Worm (Caenorhabditis elegans) whole organism, L1 larva: ENCODE measurements around the gene thoc-7.

Source experiments
- C16A3.4 ChIP-seq: fragments of 150-350 bp; optimal IDR thresholded peaks from 2 replicates; lab custom pipeline; 2014; ENCODE audit warnings: missing biosample characterization, missing genetic modification characterization
- Y116A8C.19 ChIP-seq: sonication (generic microtip); optimal IDR thresholded peaks from 2 replicates; lab custom pipeline; 2016; ENCODE audit warnings: missing compliant biosample characterization, missing genetic modification characterization, borderline replicate concordance
- aha-1 ChIP-seq: fragments of 150-350 bp; optimal IDR thresholded peaks from 2 replicates; lab custom pipeline; 2014; ENCODE audit warnings: missing biosample characterization, missing genetic modification characterization
- aly-2 ChIP-seq: fragments of 150-350 bp; optimal IDR thresholded peaks from 2 replicates; lab custom pipeline; 2014; ENCODE audit warnings: missing biosample characterization, missing genetic modification characterization
- ceh-63 ChIP-seq: fragments of 200-800 bp; sonication (Bioruptor generic); optimal IDR thresholded peaks from 2 replicates; lab custom pipeline; 2018; ENCODE audit warnings: mild to moderate bottlenecking, missing genetic modification characterization, missing compliant biosample characterization
- ceh-82 ChIP-seq, 3 experiments: fragments of 150-350 bp in 1 of 3; sonication (generic microtip) in 2 of 3; optimal IDR thresholded peaks; 2 replicates each; lab custom pipeline; 2014 to 2017; ENCODE audit warnings: missing biosample characterization in 3 of 3, missing genetic modification characterization in 3 of 3
- ceh-90 ChIP-seq: sonication (generic microtip); optimal IDR thresholded peaks from 2 replicates; lab custom pipeline; 2016; ENCODE audit warnings: missing genetic modification characterization, missing compliant biosample characterization
- efl-1 ChIP-seq, 4 experiments: fragments of 150-350 bp; optimal IDR thresholded peaks in 3 of 4; peaks in 1 of 4; 1 replicate in 1 of 4; 2 replicates in 3 of 4; lab custom pipeline; 2014; ENCODE audit warnings: missing biosample characterization in 2 of 4, missing genetic modification characterization in 2 of 4, missing genetic modification reagents in 2 of 4
- egl-27 ChIP-seq, 2 experiments: fragments of 150-350 bp in 1 of 2; sonication (generic microtip); optimal IDR thresholded peaks; 3 replicates each; lab custom pipeline; 2017 to 2018; ENCODE audit warnings: missing biosample characterization in 2 of 2, missing genetic modification characterization in 2 of 2, missing genetic modification reagents in 2 of 2
- elt-2 ChIP-seq: sonication (generic microtip); optimal IDR thresholded peaks from 2 replicates; lab custom pipeline; 2016; ENCODE audit warnings: missing genetic modification characterization, mild to moderate bottlenecking, inconsistent platforms, missing compliant biosample characterization, missing genetic modification reagents
- elt-3 ChIP-seq, 6 experiments: fragments of 150-350 bp in 1 of 6; sonication (generic microtip); optimal IDR thresholded peaks; 2 replicates each; lab custom pipeline; 2017 to 2018; ENCODE audit warnings: missing biosample characterization in 6 of 6, missing genetic modification characterization in 6 of 6, inconsistent platforms in 1 of 6
- ets-5 ChIP-seq: fragments of 200-800 bp; sonication (Bioruptor generic); IDR thresholded peaks from 2 replicates; pipeline ENCODE4 v1.3.6; 2022; ENCODE audit warnings: missing genetic modification characterization, missing compliant biosample characterization
- fkh-4 ChIP-seq: sonication (generic microtip); optimal IDR thresholded peaks from 2 replicates; lab custom pipeline; 2016; ENCODE audit warnings: missing compliant biosample characterization, missing genetic modification characterization, borderline replicate concordance
- fkh-8 ChIP-seq: sonication (generic microtip); optimal IDR thresholded peaks from 2 replicates; lab custom pipeline; 2016; ENCODE audit warnings: mild to moderate bottlenecking, missing genetic modification characterization, missing compliant biosample characterization
- fos-1 ChIP-seq: fragments of 150-350 bp; optimal IDR thresholded peaks from 2 replicates; lab custom pipeline; 2014; ENCODE audit warnings: missing biosample characterization, missing genetic modification characterization
- grh-1 ChIP-seq: fragments of 200-800 bp; sonication (Bioruptor generic); IDR thresholded peaks from 2 replicates; pipeline ENCODE4 v1.3.6; 2022; ENCODE audit warnings: missing genetic modification reagents, missing genetic modification characterization, missing compliant biosample characterization
- hlh-17 ChIP-seq: fragments of 200-800 bp; sonication (Bioruptor generic); optimal IDR thresholded peaks from 2 replicates; lab custom pipeline; 2018; ENCODE audit warnings: missing genetic modification characterization, mild to moderate bottlenecking, missing compliant biosample characterization, moderate library complexity, borderline replicate concordance
- isw-1 ChIP-seq: fragments of 200-800 bp; sonication (Bioruptor generic); IDR thresholded peaks from 2 replicates; pipeline ENCODE4 v1.3.6; 2022; ENCODE audit warnings: missing genetic modification characterization, missing compliant biosample characterization
- jun-1 ChIP-seq: fragments of 150-350 bp; optimal IDR thresholded peaks from 2 replicates; lab custom pipeline; 2014; ENCODE audit warnings: missing biosample characterization, missing genetic modification reagents, missing genetic modification characterization
- lin-14 ChIP-seq: fragments of 200-800 bp; sonication (Bioruptor generic); optimal IDR thresholded peaks from 2 replicates; lab custom pipeline; 2018; ENCODE audit warnings: mild to moderate bottlenecking, missing genetic modification characterization, moderate library complexity, missing compliant biosample characterization
- lin-15B ChIP-seq: fragments of 150-350 bp; sonication (generic microtip); optimal IDR thresholded peaks from 3 replicates; lab custom pipeline; 2014; ENCODE audit warnings: missing biosample characterization, missing genetic modification characterization
- lin-35 ChIP-seq, 2 experiments: fragments of 150-350 bp; optimal IDR thresholded peaks; 2 replicates each; lab custom pipeline; 2014; ENCODE audit warnings: missing biosample characterization in 2 of 2, missing genetic modification characterization in 2 of 2, missing genetic modification reagents in 2 of 2
- lin-39 ChIP-seq: fragments of 150-350 bp; optimal IDR thresholded peaks from 2 replicates; lab custom pipeline; 2014; ENCODE audit warnings: missing biosample characterization, missing genetic modification reagents, missing genetic modification characterization
- lsy-2 ChIP-seq, 2 experiments: fragments of 150-350 bp; optimal IDR thresholded peaks; 2 replicates each; lab custom pipeline; 2014; ENCODE audit warnings: missing biosample characterization in 2 of 2, missing genetic modification characterization in 2 of 2
- mab-9 ChIP-seq: fragments of 200-800 bp; sonication (Bioruptor generic); IDR thresholded peaks from 2 replicates; pipeline ENCODE4 v1.3.6; 2022; ENCODE audit warnings: missing genetic modification reagents, missing genetic modification characterization, missing compliant biosample characterization
- mdl-1 ChIP-seq, 2 experiments: fragments of 150-350 bp; optimal IDR thresholded peaks; 2 replicates each; lab custom pipeline; 2014 to 2017; ENCODE audit warnings: missing biosample characterization in 2 of 2, missing genetic modification characterization in 2 of 2, inconsistent platforms in 1 of 2
- nhr-11 ChIP-seq: fragments of 150-350 bp; optimal IDR thresholded peaks from 2 replicates; lab custom pipeline; 2014; ENCODE audit warnings: missing biosample characterization, missing genetic modification characterization
- nhr-19 ChIP-seq: fragments of 200-800 bp; sonication (Bioruptor generic); conservative IDR thresholded peaks from 2 replicates; pipeline ENCODE4 v1.3.6; 2022; ENCODE audit warnings: missing genetic modification characterization, missing compliant biosample characterization
- nhr-20 ChIP-seq: sonication (generic microtip); optimal IDR thresholded peaks from 2 replicates; lab custom pipeline; 2016; ENCODE audit warnings: mild to moderate bottlenecking, missing genetic modification characterization, missing compliant biosample characterization
- nhr-28 ChIP-seq: fragments of 150-350 bp; optimal IDR thresholded peaks from 2 replicates; lab custom pipeline; 2014; ENCODE audit warnings: missing biosample characterization, missing genetic modification characterization
- nhr-47 ChIP-seq: sonication (generic microtip); optimal IDR thresholded peaks from 2 replicates; lab custom pipeline; 2016; ENCODE audit warnings: mild to moderate bottlenecking, missing genetic modification characterization, moderate library complexity, missing compliant biosample characterization
- nhr-71 ChIP-seq: sonication (generic microtip); optimal IDR thresholded peaks from 2 replicates; lab custom pipeline; 2016; ENCODE audit warnings: mild to moderate bottlenecking, missing genetic modification characterization, moderate library complexity, missing compliant biosample characterization
- nhr-77 ChIP-seq: fragments of 150-350 bp; optimal IDR thresholded peaks from 2 replicates; lab custom pipeline; 2014; ENCODE audit warnings: missing biosample characterization, missing genetic modification characterization
- nhr-84 ChIP-seq: sonication (generic microtip); optimal IDR thresholded peaks from 2 replicates; lab custom pipeline; 2017; ENCODE audit warnings: missing biosample characterization, missing genetic modification characterization
- pqm-1 ChIP-seq: sonication (generic microtip); optimal IDR thresholded peaks from 3 replicates; lab custom pipeline; 2017; ENCODE audit warnings: missing biosample characterization, missing genetic modification characterization
- rnt-1 ChIP-seq: sonication (generic microtip); optimal IDR thresholded peaks from 2 replicates; lab custom pipeline; 2016; ENCODE audit warnings: mild to moderate bottlenecking, missing genetic modification characterization, moderate library complexity, missing compliant biosample characterization
- skn-1 ChIP-seq: fragments of 150-350 bp; optimal IDR thresholded peaks from 2 replicates; lab custom pipeline; 2014; ENCODE audit warnings: missing biosample characterization, missing genetic modification characterization
- snpc-4 ChIP-seq: fragments of 150-350 bp; optimal IDR thresholded peaks from 2 replicates; lab custom pipeline; 2014; ENCODE audit warnings: missing biosample characterization, missing genetic modification characterization
- snu-23 ChIP-seq: sonication (generic microtip); optimal IDR thresholded peaks from 2 replicates; lab custom pipeline; 2016; ENCODE audit warnings: missing genetic modification characterization, missing compliant biosample characterization
- sox-4 ChIP-seq: sonication (generic microtip); optimal IDR thresholded peaks from 2 replicates; lab custom pipeline; 2016; ENCODE audit warnings: missing genetic modification characterization, missing compliant biosample characterization
- sptf-1 ChIP-seq: fragments of 150-350 bp; optimal IDR thresholded peaks from 2 replicates; lab custom pipeline; 2014; ENCODE audit warnings: missing biosample characterization, missing genetic modification characterization
- sup-37 ChIP-seq: fragments of 200-800 bp; sonication (Bioruptor generic); optimal IDR thresholded peaks from 2 replicates; lab custom pipeline; 2018; ENCODE audit warnings: mild to moderate bottlenecking, missing genetic modification characterization, missing compliant biosample characterization
- swsn-7 ChIP-seq: sonication (generic microtip); optimal IDR thresholded peaks from 2 replicates; lab custom pipeline; 2016; ENCODE audit warnings: missing genetic modification characterization, missing compliant biosample characterization
- tbx-2 ChIP-seq: sonication (generic microtip); optimal IDR thresholded peaks from 2 replicates; lab custom pipeline; 2016; ENCODE audit warnings: missing genetic modification characterization, missing compliant biosample characterization
- unc-130 ChIP-seq: fragments of 150-350 bp; optimal IDR thresholded peaks from 2 replicates; lab custom pipeline; 2017; ENCODE audit warnings: missing biosample characterization, missing genetic modification characterization, inconsistent platforms
- xbp-1 ChIP-seq: sonication (generic microtip); optimal IDR thresholded peaks from 2 replicates; lab custom pipeline; 2016; ENCODE audit warnings: missing genetic modification characterization, missing compliant biosample characterization
- zip-4 ChIP-seq: fragments of 200-800 bp; sonication (Bioruptor generic); optimal IDR thresholded peaks from 2 replicates; lab custom pipeline; 2018; ENCODE audit warnings: mild to moderate bottlenecking, missing genetic modification characterization, moderate library complexity, missing compliant biosample characterization
- ztf-4 ChIP-seq: fragments of 150-350 bp; optimal IDR thresholded peaks from 2 replicates; lab custom pipeline; 2014; ENCODE audit warnings: missing biosample characterization, missing genetic modification characterization

Gene thoc-7

DNA sequence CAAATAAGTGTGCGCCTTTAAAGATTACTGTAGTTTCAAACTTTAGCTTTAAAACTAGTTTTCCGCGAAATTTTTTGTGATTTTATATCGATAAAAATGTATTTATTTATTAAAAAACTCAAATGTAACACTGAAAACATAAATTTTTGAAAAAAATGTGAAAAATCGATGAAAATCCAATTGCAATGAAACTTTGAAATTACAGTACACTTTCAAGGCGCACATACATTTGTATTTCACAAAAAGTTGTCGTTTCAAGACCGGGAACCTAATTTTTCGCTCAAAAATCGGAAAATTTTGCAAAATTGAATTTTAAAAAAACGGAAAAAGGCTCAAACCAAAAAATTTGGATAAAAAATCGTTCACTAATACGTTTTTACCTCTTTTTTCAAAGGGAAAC lies 2.2 kb upstream of the thoc-7 start:
- TF ChIP-seq ceh-90 (tag; lab: Kevin White, UChicago) (no peak), snu-23 (no peak), ceh-82 (tag; optimal IDR thresholded peaks at IDR 0.05; lab: Kevin White, UChicago) (no peak), nhr-77 (no peak), nhr-28 (tag; lab: Kevin White, UChicago) (no peak)

ce11 chrIV:13880803-13881202 lies 1.7 kb upstream of the thoc-7 start:
- peak; percentile 83 for TF ChIP-seq lin-14 (GFP tag; lab: Kevin White, UChicago)
- peak in 1 of 2 experiments; percentile 18 for TF ChIP-seq lin-35 (GFP tag; optimal IDR thresholded peaks at IDR 0.05; lab: Kevin White, UChicago)
- TF ChIP-seq nhr-20 (tag; lab: Kevin White, UChicago): peak; percentile 26
- TF ChIP-seq lin-15B (tag; lab: Kevin White, UChicago): no peak
- TF ChIP-seq nhr-71: peak; percentile 79
- peak; percentile 67 for TF ChIP-seq rnt-1 (tag; lab: Kevin White, UChicago)
- TF ChIP-seq tbx-2 (tag; lab: Kevin White, UChicago): peak; percentile 24
- no peak for TF ChIP-seq aha-1
- TF ChIP-seq xbp-1 (tag; lab: Kevin White, UChicago): peak; percentile 19
- peak; percentile 13 for TF ChIP-seq C16A3.4 (tag; lab: Kevin White, UChicago)
- TF ChIP-seq ztf-4: peak; percentile 16
- peak; percentile 55 for TF ChIP-seq snu-23
- peak; percentile 50 to 61 for TF ChIP-seq lsy-2 (tag; optimal IDR thresholded peaks at IDR 0.05; lab: Kevin White, UChicago)
- no peak for TF ChIP-seq mab-9 (GFP tag; lab: Robert Waterston, UW)
- peak; percentile 55 for TF ChIP-seq nhr-19
- TF ChIP-seq lin-39 (tag; lab: Kevin White, UChicago): no peak
- peak in 1 of 2 experiments; percentile 2 for TF ChIP-seq efl-1 (optimal IDR thresholded peaks at IDR 0.05; lab: Kevin White, UChicago)
- no peak for TF ChIP-seq efl-1 (GFP tag; optimal IDR thresholded peaks at IDR 0.05 in 1 of 2; lab: Kevin White, UChicago)
- TF ChIP-seq mdl-1 (tag; optimal IDR thresholded peaks at IDR 0.05; lab: Kevin White, UChicago): peak in 1 of 2 experiments; percentile 88

ce11 chrIV:13881754-13882275 lies 719 bp upstream of the thoc-7 start, which contains the start of gene rpl-29:
TSS of gene rpl-29 (plus strand) at chrIV:13882225.
- TF ChIP-seq nhr-28 (tag; lab: Kevin White, UChicago): no peak
- TF ChIP-seq unc-130: peak; percentile 59
- TF ChIP-seq grh-1 (GFP tag; lab: Robert Waterston, UW): peak; percentile 90
- TF ChIP-seq isw-1: peak; percentile 95
- peak; percentile 82 for TF ChIP-seq jun-1 (tag; lab: Kevin White, UChicago)
- peak; percentile 95 for TF ChIP-seq nhr-47
- peak; percentile 85 for TF ChIP-seq aly-2 (tag; lab: Kevin White, UChicago)
- TF ChIP-seq Y116A8C.19 (tag; lab: Kevin White, UChicago): no peak
- peak; percentile 81 for TF ChIP-seq skn-1 (tag; lab: Kevin White, UChicago)
- peak; percentile 97 for TF ChIP-seq snu-23
- peak; percentile 58 for TF ChIP-seq zip-4 (GFP tag; lab: Kevin White, UChicago)
- peak; percentile 5 for TF ChIP-seq aha-1
- no peak for TF ChIP-seq ceh-63 (GFP tag; lab: Kevin White, UChicago)
- no peak for TF ChIP-seq nhr-84 (tag; lab: Kevin White, UChicago)
- TF ChIP-seq pqm-1 (tag; lab: Kevin White, UChicago): no peak
- no peak for TF ChIP-seq sptf-1 (tag; lab: Kevin White, UChicago)
- peak; percentile 86 for TF ChIP-seq fkh-8 (tag; lab: Kevin White, UChicago)
- no peak for TF ChIP-seq ets-5 (GFP tag; lab: Robert Waterston, UW)
- peak; percentile 79 for TF ChIP-seq snpc-4 (tag; lab: Kevin White, UChicago)
- TF ChIP-seq sup-37 (GFP tag; lab: Kevin White, UChicago): peak; percentile 65
- TF ChIP-seq hlh-17 (GFP tag; lab: Kevin White, UChicago): no peak
- peak in 1 of 2 experiments; percentile 30 for TF ChIP-seq egl-27 (tag; optimal IDR thresholded peaks at IDR 0.05; lab: Kevin White, UChicago)
- TF ChIP-seq nhr-11 (tag; lab: Kevin White, UChicago): peak; percentile 63
- peak; percentile 58 for TF ChIP-seq sox-4 (tag; lab: Kevin White, UChicago)
- peak; percentile 91 for TF ChIP-seq tbx-2 (tag; lab: Kevin White, UChicago)
- peak; percentile 88 for TF ChIP-seq fos-1
- peak; percentile 79 to 95 (median 91) for TF ChIP-seq ceh-82 (tag; optimal IDR thresholded peaks at IDR 0.05; lab: Kevin White, UChicago)
- peak; percentile 79 for TF ChIP-seq mab-9 (GFP tag; lab: Robert Waterston, UW)
- peak in 3 of 6 experiments; percentile 35 to 92 (median 82) for TF ChIP-seq elt-3 (tag; optimal IDR thresholded peaks at IDR 0.05; lab: Kevin White, UChicago)
- peak; percentile 92 for TF ChIP-seq nhr-19
- TF ChIP-seq fkh-4: peak; percentile 37
- TF ChIP-seq elt-2 (tag; lab: Kevin White, UChicago): peak; percentile 71
- TF ChIP-seq swsn-7 (tag; lab: Kevin White, UChicago): peak; percentile 92
